Worm (Caenorhabditis elegans) whole organism, early embryonic: ENCODE measurements around the gene Y27F2A.11.

Experiments used
- ets-7 ChIP-seq: sonication (generic microtip); optimal IDR thresholded peaks from 2 replicates; lab custom pipeline; 2016; ENCODE audit warnings: missing genotype, missing genetic modification characterization, missing compliant biosample characterization
- scrt-1 ChIP-seq: fragments of 200-800 bp; sonication (Bioruptor generic); IDR thresholded peaks from 2 replicates; pipeline ENCODE4 v1.3.6; 2022; ENCODE audit warnings: missing genetic modification characterization, missing compliant biosample characterization

DNA sequence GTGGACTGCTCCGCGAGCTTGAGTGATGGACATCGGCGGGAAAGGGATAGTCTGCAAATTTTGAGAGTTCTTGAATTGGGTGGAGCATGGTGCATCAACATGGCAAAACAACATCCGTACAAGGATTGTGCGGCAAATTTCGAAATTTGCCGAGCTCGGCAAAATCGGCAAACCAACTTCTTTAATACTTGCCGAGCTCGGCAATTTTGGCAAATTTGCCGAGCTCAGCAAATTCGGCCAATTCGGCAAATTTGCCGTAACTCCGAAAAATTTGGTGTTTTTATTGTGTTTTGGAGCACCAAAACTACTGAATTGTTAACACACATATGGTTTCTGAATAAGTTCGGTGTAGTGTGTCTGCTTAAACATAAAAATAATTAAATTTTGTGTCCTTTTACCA is 19.0 kb upstream of the Y27F2A.11 start, which contains the start of gene fbxc-55:
- TF ChIP-seq ets-7 (tag; lab: Kevin White, UChicago) (no peak), scrt-1 (GFP tag; lab: Robert Waterston, UW) (no peak)
